Worm (Caenorhabditis elegans) whole organism, L1 larva: ENCODE results near the gene C07E3.9.
A peak's percentile ranks its signal among the peaks of the same experiment; 100 is the strongest.

Experiments
- C04F5.9 ChIP-seq: sonication (generic microtip); optimal IDR thresholded peaks from 2 replicates; lab custom pipeline; 2016; ENCODE audit warnings: missing genetic modification characterization, missing compliant biosample characterization
- C16A3.4 ChIP-seq: fragments of 150-350 bp; optimal IDR thresholded peaks from 2 replicates; lab custom pipeline; 2014; ENCODE audit warnings: missing biosample characterization, missing genetic modification characterization
- aha-1 ChIP-seq: fragments of 150-350 bp; optimal IDR thresholded peaks from 2 replicates; lab custom pipeline; 2014; ENCODE audit warnings: missing biosample characterization, missing genetic modification characterization
- alr-1 ChIP-seq: fragments of 200-800 bp; sonication (Bioruptor generic); optimal IDR thresholded peaks from 2 replicates; lab custom pipeline; 2018; ENCODE audit warnings: borderline replicate concordance, mild to moderate bottlenecking, missing genetic modification characterization, missing compliant biosample characterization
- aly-2 ChIP-seq: fragments of 150-350 bp; optimal IDR thresholded peaks from 2 replicates; lab custom pipeline; 2014; ENCODE audit warnings: missing biosample characterization, missing genetic modification characterization
- ama-1 ChIP-seq: fragments of 150-350 bp; optimal IDR thresholded peaks from 2 replicates; lab custom pipeline; 2014
- ceh-90 ChIP-seq: sonication (generic microtip); optimal IDR thresholded peaks from 2 replicates; lab custom pipeline; 2016; ENCODE audit warnings: missing genetic modification characterization, missing compliant biosample characterization
- dpl-1 ChIP-seq, 3 experiments: fragments of 150-350 bp in 2 of 3; sonication (generic microtip) in 1 of 3; optimal IDR thresholded peaks; 2 replicates each; lab custom pipeline; 2014 to 2017; ENCODE audit warnings: missing biosample characterization in 3 of 3, missing genetic modification characterization in 3 of 3, missing genetic modification reagents in 3 of 3
- dsc-1 ChIP-seq: sonication (generic microtip); optimal IDR thresholded peaks from 2 replicates; lab custom pipeline; 2016; ENCODE audit warnings: mild to moderate bottlenecking, missing genetic modification characterization, missing compliant biosample characterization
- efl-1 ChIP-seq, 4 experiments: fragments of 150-350 bp; optimal IDR thresholded peaks in 3 of 4; peaks in 1 of 4; 1 replicate in 1 of 4; 2 replicates in 3 of 4; lab custom pipeline; 2014; ENCODE audit warnings: missing biosample characterization in 2 of 4, missing genetic modification characterization in 2 of 4, missing genetic modification reagents in 2 of 4
- egl-13 ChIP-seq: sonication (generic microtip); optimal IDR thresholded peaks from 2 replicates; lab custom pipeline; 2016; ENCODE audit warnings: missing genotype, missing genetic modification reagents, missing genetic modification characterization, missing compliant biosample characterization
- elt-2 ChIP-seq: sonication (generic microtip); optimal IDR thresholded peaks from 2 replicates; lab custom pipeline; 2016; ENCODE audit warnings: missing genetic modification characterization, mild to moderate bottlenecking, inconsistent platforms, missing compliant biosample characterization, missing genetic modification reagents
- elt-3 ChIP-seq, 6 experiments: fragments of 150-350 bp in 1 of 6; sonication (generic microtip); optimal IDR thresholded peaks; 2 replicates each; lab custom pipeline; 2017 to 2018; ENCODE audit warnings: missing biosample characterization in 6 of 6, missing genetic modification characterization in 6 of 6, inconsistent platforms in 1 of 6
- ets-5 ChIP-seq: fragments of 200-800 bp; sonication (Bioruptor generic); IDR thresholded peaks from 2 replicates; pipeline ENCODE4 v1.3.6; 2022; ENCODE audit warnings: missing genetic modification characterization, missing compliant biosample characterization
- fkh-10 ChIP-seq: sonication (generic microtip); optimal IDR thresholded peaks from 2 replicates; lab custom pipeline; 2017; ENCODE audit warnings: missing biosample characterization, missing genetic modification reagents, missing genetic modification characterization
- fkh-4 ChIP-seq: sonication (generic microtip); optimal IDR thresholded peaks from 2 replicates; lab custom pipeline; 2016; ENCODE audit warnings: missing compliant biosample characterization, missing genetic modification characterization, borderline replicate concordance
- grh-1 ChIP-seq: fragments of 200-800 bp; sonication (Bioruptor generic); IDR thresholded peaks from 2 replicates; pipeline ENCODE4 v1.3.6; 2022; ENCODE audit warnings: missing genetic modification reagents, missing genetic modification characterization, missing compliant biosample characterization
- hlh-17 ChIP-seq: fragments of 200-800 bp; sonication (Bioruptor generic); optimal IDR thresholded peaks from 2 replicates; lab custom pipeline; 2018; ENCODE audit warnings: missing genetic modification characterization, mild to moderate bottlenecking, missing compliant biosample characterization, moderate library complexity, borderline replicate concordance
- hlh-4 ChIP-seq: sonication (generic microtip); optimal IDR thresholded peaks from 2 replicates; lab custom pipeline; 2016; ENCODE audit warnings: mild to moderate bottlenecking, missing genetic modification characterization, missing compliant biosample characterization
- isw-1 ChIP-seq: fragments of 200-800 bp; sonication (Bioruptor generic); IDR thresholded peaks from 2 replicates; pipeline ENCODE4 v1.3.6; 2022; ENCODE audit warnings: missing genetic modification characterization, missing compliant biosample characterization
- jun-1 ChIP-seq: fragments of 150-350 bp; optimal IDR thresholded peaks from 2 replicates; lab custom pipeline; 2014; ENCODE audit warnings: missing biosample characterization, missing genetic modification reagents, missing genetic modification characterization
- lin-13 ChIP-seq: fragments of 150-350 bp; optimal IDR thresholded peaks from 2 replicates; lab custom pipeline; 2014; ENCODE audit warnings: missing biosample characterization, missing genetic modification reagents, missing genetic modification characterization
- lin-14 ChIP-seq: fragments of 200-800 bp; sonication (Bioruptor generic); optimal IDR thresholded peaks from 2 replicates; lab custom pipeline; 2018; ENCODE audit warnings: mild to moderate bottlenecking, missing genetic modification characterization, moderate library complexity, missing compliant biosample characterization
- mab-9 ChIP-seq: fragments of 200-800 bp; sonication (Bioruptor generic); IDR thresholded peaks from 2 replicates; pipeline ENCODE4 v1.3.6; 2022; ENCODE audit warnings: missing genetic modification reagents, missing genetic modification characterization, missing compliant biosample characterization
- nhr-11 ChIP-seq: fragments of 150-350 bp; optimal IDR thresholded peaks from 2 replicates; lab custom pipeline; 2014; ENCODE audit warnings: missing biosample characterization, missing genetic modification characterization
- nhr-19 ChIP-seq: fragments of 200-800 bp; sonication (Bioruptor generic); conservative IDR thresholded peaks from 2 replicates; pipeline ENCODE4 v1.3.6; 2022; ENCODE audit warnings: missing genetic modification characterization, missing compliant biosample characterization
- nhr-20 ChIP-seq: sonication (generic microtip); optimal IDR thresholded peaks from 2 replicates; lab custom pipeline; 2016; ENCODE audit warnings: mild to moderate bottlenecking, missing genetic modification characterization, missing compliant biosample characterization
- nhr-71 ChIP-seq: sonication (generic microtip); optimal IDR thresholded peaks from 2 replicates; lab custom pipeline; 2016; ENCODE audit warnings: mild to moderate bottlenecking, missing genetic modification characterization, moderate library complexity, missing compliant biosample characterization
- nhr-84 ChIP-seq: sonication (generic microtip); optimal IDR thresholded peaks from 2 replicates; lab custom pipeline; 2017; ENCODE audit warnings: missing biosample characterization, missing genetic modification characterization
- nhr-85 ChIP-seq: sonication (generic microtip); peaks from one replicate; lab custom pipeline; 2016; ENCODE audit warnings: missing genetic modification characterization, inconsistent platforms, missing compliant biosample characterization
- pag-3 ChIP-seq: sonication (generic microtip); optimal IDR thresholded peaks from 2 replicates; lab custom pipeline; 2017; ENCODE audit warnings: missing genetic modification characterization, mild to moderate bottlenecking, missing compliant biosample characterization, antibody characterized with exemption, borderline replicate concordance; ENCODE audit not compliant: insufficient read depth
- skn-1 ChIP-seq: fragments of 150-350 bp; optimal IDR thresholded peaks from 2 replicates; lab custom pipeline; 2014; ENCODE audit warnings: missing biosample characterization, missing genetic modification characterization
- sox-4 ChIP-seq: sonication (generic microtip); optimal IDR thresholded peaks from 2 replicates; lab custom pipeline; 2016; ENCODE audit warnings: missing genetic modification characterization, missing compliant biosample characterization
- sptf-1 ChIP-seq: fragments of 150-350 bp; optimal IDR thresholded peaks from 2 replicates; lab custom pipeline; 2014; ENCODE audit warnings: missing biosample characterization, missing genetic modification characterization
- sup-37 ChIP-seq: fragments of 200-800 bp; sonication (Bioruptor generic); optimal IDR thresholded peaks from 2 replicates; lab custom pipeline; 2018; ENCODE audit warnings: mild to moderate bottlenecking, missing genetic modification characterization, missing compliant biosample characterization
- swsn-7 ChIP-seq: sonication (generic microtip); optimal IDR thresholded peaks from 2 replicates; lab custom pipeline; 2016; ENCODE audit warnings: missing genetic modification characterization, missing compliant biosample characterization
- tbx-2 ChIP-seq: sonication (generic microtip); optimal IDR thresholded peaks from 2 replicates; lab custom pipeline; 2016; ENCODE audit warnings: missing genetic modification characterization, missing compliant biosample characterization
- tlp-1 ChIP-seq: fragments of 150-350 bp; optimal IDR thresholded peaks from 2 replicates; lab custom pipeline; 2014; ENCODE audit warnings: missing biosample characterization, missing genetic modification characterization
- unc-130 ChIP-seq: fragments of 150-350 bp; optimal IDR thresholded peaks from 2 replicates; lab custom pipeline; 2017; ENCODE audit warnings: missing biosample characterization, missing genetic modification characterization, inconsistent platforms
- unc-30 ChIP-seq: sonication (generic microtip); optimal IDR thresholded peaks from 2 replicates; lab custom pipeline; 2017; ENCODE audit warnings: missing biosample characterization, missing genetic modification characterization
- unc-62 ChIP-seq: fragments of 150-350 bp; optimal IDR thresholded peaks from 2 replicates; lab custom pipeline; 2014; ENCODE audit warnings: missing biosample characterization, missing genetic modification reagents, missing genetic modification characterization
- unc-98 ChIP-seq: fragments of 200-800 bp; sonication (Bioruptor generic); IDR thresholded peaks from 2 replicates; pipeline ENCODE4 v1.3.6; 2022; ENCODE audit warnings: missing genetic modification characterization, missing compliant biosample characterization
- vab-15 ChIP-seq: sonication (generic microtip); optimal IDR thresholded peaks from 2 replicates; lab custom pipeline; 2017; ENCODE audit warnings: missing genotype, mild to moderate bottlenecking, missing genetic modification characterization, missing compliant biosample characterization
- xbp-1 ChIP-seq: sonication (generic microtip); optimal IDR thresholded peaks from 2 replicates; lab custom pipeline; 2016; ENCODE audit warnings: missing genetic modification characterization, missing compliant biosample characterization
- zag-1 ChIP-seq: fragments of 150-350 bp; optimal IDR thresholded peaks from 2 replicates; lab custom pipeline; 2014; ENCODE audit warnings: missing biosample characterization, missing genetic modification characterization
- zip-4 ChIP-seq: fragments of 200-800 bp; sonication (Bioruptor generic); optimal IDR thresholded peaks from 2 replicates; lab custom pipeline; 2018; ENCODE audit warnings: mild to moderate bottlenecking, missing genetic modification characterization, moderate library complexity, missing compliant biosample characterization
- ztf-11 ChIP-seq, 2 experiments: sonication (generic microtip); optimal IDR thresholded peaks; 2 replicates each; lab custom pipeline; 2016 to 2017; ENCODE audit warnings: missing genetic modification characterization in 2 of 2, missing biosample characterization in 1 of 2, missing compliant biosample characterization in 1 of 2
- ztf-4 ChIP-seq: fragments of 150-350 bp; optimal IDR thresholded peaks from 2 replicates; lab custom pipeline; 2014; ENCODE audit warnings: missing biosample characterization, missing genetic modification characterization

C07E3.9 gene

ce11 chrII:10388041-10388706 is 37.6 kb downstream of the C07E3.9 start (continued):
- TF ChIP-seq efl-1 (optimal IDR thresholded peaks at IDR 0.05; lab: Kevin White, UChicago) (peak; percentile 45 to 73), efl-1 (GFP tag; optimal IDR thresholded peaks at IDR 0.05 in 1 of 2; lab: Kevin White, UChicago) (peak; percentile 66 to 96), fkh-4 (tag; lab: Kevin White, UChicago) (no peak), nhr-11 (no peak), zag-1 (tag; lab: Kevin White, UChicago) (no peak), nhr-85 (tag; lab: Kevin White, UChicago) (peak; percentile 93), nhr-71 (peak; percentile 86), nhr-19 (peak; percentile 82), egl-13 (tag; lab: Kevin White, UChicago) (peak; percentile 55), zip-4 (GFP tag; lab: Kevin White, UChicago) (peak; percentile 19), elt-2 (tag; lab: Kevin White, UChicago) (peak; percentile 9)
- TF ChIP-seq, all 84 proteins: peak for 46

- TF ChIP-seq pag-3 (tag; lab: Kevin White, UChicago) (no peak), alr-1 (tag; lab: Kevin White, UChicago) (no peak), efl-1 (optimal IDR thresholded peaks at IDR 0.05; lab: Kevin White, UChicago) (peak in 1 of 2 experiments; percentile 4), efl-1 (GFP tag; optimal IDR thresholded peaks at IDR 0.05 in 1 of 2; lab: Kevin White, UChicago) (peak in 1 of 2 experiments; percentile 94), isw-1 (GFP tag; lab: Robert Waterston, UW) (no peak), xbp-1 (tag; lab: Kevin White, UChicago) (peak; percentile 28), ets-5 (GFP tag; lab: Robert Waterston, UW) (no peak), jun-1 (tag; lab: Kevin White, UChicago) (peak; percentile 3), hlh-4 (tag; lab: Kevin White, UChicago) (no peak), tbx-2 (tag; lab: Kevin White, UChicago) (peak; percentile 17), ceh-90 (tag; lab: Kevin White, UChicago) (no peak), ztf-11 (tag; optimal IDR thresholded peaks at IDR 0.05; lab: Kevin White, UChicago) (no peak), hlh-17 (GFP tag; lab: Kevin White, UChicago) (no peak), ama-1 (lab: Kevin White, UChicago) (no peak), nhr-19 (peak; percentile 61), unc-30 (tag; lab: Kevin White, UChicago) (no peak), C16A3.4 (no peak), nhr-84 (tag; lab: Kevin White, UChicago) (no peak), sox-4 (no peak), grh-1 (no peak), fkh-4 (tag; lab: Kevin White, UChicago) (no peak), sptf-1 (tag; lab: Kevin White, UChicago) (no peak), mab-9 (GFP tag; lab: Robert Waterston, UW) (no peak), nhr-20 (tag; lab: Kevin White, UChicago) (peak; percentile 74), vab-15 (tag; lab: Kevin White, UChicago) (no peak), nhr-85 (tag; lab: Kevin White, UChicago) (peak; percentile 86), nhr-11 (no peak), tlp-1 (tag; lab: Kevin White, UChicago) (no peak), unc-62 (no peak), C04F5.9 (tag; lab: Kevin White, UChicago) (no peak), aha-1 (tag; lab: Kevin White, UChicago) (no peak), fkh-10 (GFP tag; lab: Kevin White, UChicago) (no peak), dpl-1 (GFP tag; optimal IDR thresholded peaks at IDR 0.05; lab: Kevin White, UChicago) (peak in 2 of 3 experiments; percentile 11 to 29), skn-1 (tag; lab: Kevin White, UChicago) (no peak), nhr-71 (peak; percentile 77), aly-2 (no peak), lin-13 (GFP tag; lab: Kevin White, UChicago) (no peak), dsc-1 (tag; lab: Kevin White, UChicago) (no peak), unc-130 (peak; percentile 26), egl-13 (tag; lab: Kevin White, UChicago) (no peak), sup-37 (GFP tag; lab: Kevin White, UChicago) (no peak), swsn-7 (tag; lab: Kevin White, UChicago) (no peak), elt-3 (tag; optimal IDR thresholded peaks at IDR 0.05; lab: Kevin White, UChicago) (peak; percentile 3 to 84 (median 58)), lin-14 (peak; percentile 87), unc-98 (GFP tag; lab: Robert Waterston, UW) (no peak), ztf-4 (tag; lab: Kevin White, UChicago) (no peak)
Measured at ce11 chrII:10389038-10389437, 38.5 kb downstream of the C07E3.9 start.
